Worm (Caenorhabditis elegans) whole organism, L1 larva: ENCODE results near the gene btb-22.

Experiments
- C34B4.2 ChIP-seq: sonication (generic microtip); optimal IDR thresholded peaks from 2 replicates; lab custom pipeline; 2017; ENCODE audit warnings: mild to moderate bottlenecking, missing genetic modification characterization, missing compliant biosample characterization
- F16B12.6 ChIP-seq: fragments of 150-350 bp; optimal IDR thresholded peaks from 2 replicates; lab custom pipeline; 2014; ENCODE audit warnings: missing biosample characterization, missing genetic modification characterization
- aly-2 ChIP-seq: fragments of 150-350 bp; optimal IDR thresholded peaks from 2 replicates; lab custom pipeline; 2014; ENCODE audit warnings: missing biosample characterization, missing genetic modification characterization
- blmp-1 ChIP-seq: fragments of 150-350 bp; optimal IDR thresholded peaks from 2 replicates; lab custom pipeline; 2014; ENCODE audit warnings: missing biosample characterization, missing genetic modification characterization
- ceh-82 ChIP-seq, 3 experiments: fragments of 150-350 bp in 1 of 3; sonication (generic microtip) in 2 of 3; optimal IDR thresholded peaks; 2 replicates each; lab custom pipeline; 2014 to 2017; ENCODE audit warnings: missing biosample characterization in 3 of 3, missing genetic modification characterization in 3 of 3
- ceh-88 ChIP-seq: fragments of 200-800 bp; sonication (Bioruptor generic); IDR thresholded peaks from 2 replicates; pipeline ENCODE4 v1.3.6; 2022; ENCODE audit warnings: missing genetic modification characterization, missing compliant biosample characterization
- efl-1 ChIP-seq, 4 experiments: fragments of 150-350 bp; optimal IDR thresholded peaks in 3 of 4; peaks in 1 of 4; 1 replicate in 1 of 4; 2 replicates in 3 of 4; lab custom pipeline; 2014; ENCODE audit warnings: missing biosample characterization in 2 of 4, missing genetic modification characterization in 2 of 4, missing genetic modification reagents in 2 of 4
- efl-3 ChIP-seq: fragments of 200-800 bp; sonication (Bioruptor generic); optimal IDR thresholded peaks from 2 replicates; lab custom pipeline; 2018; ENCODE audit warnings: mild to moderate bottlenecking, missing genetic modification characterization, missing compliant biosample characterization
- elt-2 ChIP-seq: sonication (generic microtip); optimal IDR thresholded peaks from 2 replicates; lab custom pipeline; 2016; ENCODE audit warnings: missing genetic modification characterization, mild to moderate bottlenecking, inconsistent platforms, missing compliant biosample characterization, missing genetic modification reagents
- elt-3 ChIP-seq, 6 experiments: fragments of 150-350 bp in 1 of 6; sonication (generic microtip); optimal IDR thresholded peaks; 2 replicates each; lab custom pipeline; 2017 to 2018; ENCODE audit warnings: missing biosample characterization in 6 of 6, missing genetic modification characterization in 6 of 6, inconsistent platforms in 1 of 6
- ets-5 ChIP-seq: fragments of 200-800 bp; sonication (Bioruptor generic); IDR thresholded peaks from 2 replicates; pipeline ENCODE4 v1.3.6; 2022; ENCODE audit warnings: missing genetic modification characterization, missing compliant biosample characterization
- fkh-10 ChIP-seq: sonication (generic microtip); optimal IDR thresholded peaks from 2 replicates; lab custom pipeline; 2017; ENCODE audit warnings: missing biosample characterization, missing genetic modification reagents, missing genetic modification characterization
- fkh-4 ChIP-seq: sonication (generic microtip); optimal IDR thresholded peaks from 2 replicates; lab custom pipeline; 2016; ENCODE audit warnings: missing compliant biosample characterization, missing genetic modification characterization, borderline replicate concordance
- grh-1 ChIP-seq: fragments of 200-800 bp; sonication (Bioruptor generic); IDR thresholded peaks from 2 replicates; pipeline ENCODE4 v1.3.6; 2022; ENCODE audit warnings: missing genetic modification reagents, missing genetic modification characterization, missing compliant biosample characterization
- hpl-2 ChIP-seq: fragments of 150-350 bp; optimal IDR thresholded peaks from 2 replicates; lab custom pipeline; 2014; ENCODE audit warnings: missing biosample characterization, missing genetic modification reagents, missing genetic modification characterization
- irx-1 ChIP-seq: sonication (generic microtip); optimal IDR thresholded peaks from 2 replicates; lab custom pipeline; 2016; ENCODE audit warnings: missing genetic modification characterization, missing compliant biosample characterization
- lin-15B ChIP-seq: fragments of 150-350 bp; sonication (generic microtip); optimal IDR thresholded peaks from 3 replicates; lab custom pipeline; 2014; ENCODE audit warnings: missing biosample characterization, missing genetic modification characterization
- lir-3 ChIP-seq: sonication (generic microtip); optimal IDR thresholded peaks from 2 replicates; lab custom pipeline; 2016; ENCODE audit warnings: mild to moderate bottlenecking, missing genetic modification characterization, moderate library complexity, missing compliant biosample characterization; ENCODE audit not compliant: poor library complexity
- lsy-2 ChIP-seq, 2 experiments: fragments of 150-350 bp; optimal IDR thresholded peaks; 2 replicates each; lab custom pipeline; 2014; ENCODE audit warnings: missing biosample characterization in 2 of 2, missing genetic modification characterization in 2 of 2
- mdl-1 ChIP-seq, 2 experiments: fragments of 150-350 bp; optimal IDR thresholded peaks; 2 replicates each; lab custom pipeline; 2014 to 2017; ENCODE audit warnings: missing biosample characterization in 2 of 2, missing genetic modification characterization in 2 of 2, inconsistent platforms in 1 of 2
- mef-2 ChIP-seq: fragments of 150-350 bp; optimal IDR thresholded peaks from 2 replicates; lab custom pipeline; 2014; ENCODE audit warnings: missing biosample characterization, missing genetic modification characterization
- nhr-19 ChIP-seq: fragments of 200-800 bp; sonication (Bioruptor generic); conservative IDR thresholded peaks from 2 replicates; pipeline ENCODE4 v1.3.6; 2022; ENCODE audit warnings: missing genetic modification characterization, missing compliant biosample characterization
- nhr-20 ChIP-seq: sonication (generic microtip); optimal IDR thresholded peaks from 2 replicates; lab custom pipeline; 2016; ENCODE audit warnings: mild to moderate bottlenecking, missing genetic modification characterization, missing compliant biosample characterization
- nhr-237 ChIP-seq: fragments of 150-350 bp; optimal IDR thresholded peaks from 2 replicates; lab custom pipeline; 2014; ENCODE audit warnings: missing biosample characterization, missing genetic modification characterization
- nhr-71 ChIP-seq: sonication (generic microtip); optimal IDR thresholded peaks from 2 replicates; lab custom pipeline; 2016; ENCODE audit warnings: mild to moderate bottlenecking, missing genetic modification characterization, moderate library complexity, missing compliant biosample characterization
- nhr-84 ChIP-seq: sonication (generic microtip); optimal IDR thresholded peaks from 2 replicates; lab custom pipeline; 2017; ENCODE audit warnings: missing biosample characterization, missing genetic modification characterization
- pax-3 ChIP-seq: fragments of 200-800 bp; sonication (Bioruptor generic); optimal IDR thresholded peaks from 2 replicates; lab custom pipeline; 2018; ENCODE audit warnings: mild to moderate bottlenecking, missing genetic modification characterization, moderate library complexity, missing compliant biosample characterization
- rnt-1 ChIP-seq: sonication (generic microtip); optimal IDR thresholded peaks from 2 replicates; lab custom pipeline; 2016; ENCODE audit warnings: mild to moderate bottlenecking, missing genetic modification characterization, moderate library complexity, missing compliant biosample characterization
- snpc-4 ChIP-seq: fragments of 150-350 bp; optimal IDR thresholded peaks from 2 replicates; lab custom pipeline; 2014; ENCODE audit warnings: missing biosample characterization, missing genetic modification characterization
- snu-23 ChIP-seq: sonication (generic microtip); optimal IDR thresholded peaks from 2 replicates; lab custom pipeline; 2016; ENCODE audit warnings: missing genetic modification characterization, missing compliant biosample characterization
- sox-4 ChIP-seq: sonication (generic microtip); optimal IDR thresholded peaks from 2 replicates; lab custom pipeline; 2016; ENCODE audit warnings: missing genetic modification characterization, missing compliant biosample characterization
- unc-62 ChIP-seq: fragments of 150-350 bp; optimal IDR thresholded peaks from 2 replicates; lab custom pipeline; 2014; ENCODE audit warnings: missing biosample characterization, missing genetic modification reagents, missing genetic modification characterization
- unc-98 ChIP-seq: fragments of 200-800 bp; sonication (Bioruptor generic); IDR thresholded peaks from 2 replicates; pipeline ENCODE4 v1.3.6; 2022; ENCODE audit warnings: missing genetic modification characterization, missing compliant biosample characterization
- zip-4 ChIP-seq: fragments of 200-800 bp; sonication (Bioruptor generic); optimal IDR thresholded peaks from 2 replicates; lab custom pipeline; 2018; ENCODE audit warnings: mild to moderate bottlenecking, missing genetic modification characterization, moderate library complexity, missing compliant biosample characterization

Gene btb-22

ce11 chrII:3303582-3303981 lies 4.0 kb downstream of the btb-22 start (continued):
- TF ChIP-seq snu-23 (GFP tag; lab: Kevin White, UChicago): peak; percentile 33
- no peak for TF ChIP-seq nhr-84
- no peak for TF ChIP-seq mef-2 (tag; lab: Kevin White, UChicago)
- peak in 1 of 6 experiments; percentile 4 for TF ChIP-seq elt-3 (tag; optimal IDR thresholded peaks at IDR 0.05; lab: Kevin White, UChicago)
- TF ChIP-seq efl-1 (optimal IDR thresholded peaks at IDR 0.05; lab: Kevin White, UChicago): peak; percentile 12 to 16
- TF ChIP-seq efl-1 (GFP tag; optimal IDR thresholded peaks at IDR 0.05 in 1 of 2; lab: Kevin White, UChicago): peak in 1 of 2 experiments; percentile 14

- no peak for TF ChIP-seq aly-2 (tag; lab: Kevin White, UChicago)
- TF ChIP-seq rnt-1 (tag; lab: Kevin White, UChicago): peak; percentile 16
- peak; percentile 50 for TF ChIP-seq elt-2
- no peak for TF ChIP-seq grh-1
Observed at ce11 chrII:3310957-3311657, 11.6 kb downstream of the btb-22 start.

- TF ChIP-seq snpc-4 (no peak), lin-15B (tag; lab: Kevin White, UChicago) (no peak), ets-5 (GFP tag; lab: Robert Waterston, UW) (no peak), nhr-19 (GFP tag; lab: Robert Waterston, UW) (no peak), F16B12.6 (tag; lab: Kevin White, UChicago) (no peak), mdl-1 (tag; optimal IDR thresholded peaks at IDR 0.05; lab: Kevin White, UChicago) (no peak), fkh-10 (GFP tag; lab: Kevin White, UChicago) (no peak)
Observed at ce11 chrII:3313442-3313841, 13.9 kb downstream of the btb-22 start, which contains the start of gene F39E9.6. TSS of gene F39E9.6 (minus strand) at chrII:3313542.

ce11 chrII:3318839-3319238 lies 19.3 kb downstream of the btb-22 start:
- TF ChIP-seq elt-2: peak; percentile 84
- peak; percentile 17 for TF ChIP-seq nhr-20 (tag; lab: Kevin White, UChicago)
- no peak for TF ChIP-seq blmp-1 (tag; lab: Kevin White, UChicago)

ce11 chrII:3322257-3322656 lies 22.7 kb downstream of the btb-22 start, which contains the start of gene Y46D2A.1:
TSS of gene Y46D2A.1 (plus strand) at chrII:3322557.
- TF ChIP-seq ceh-88 (no peak), elt-2 (peak; percentile 49), hpl-2 (no peak)

ce11 chrII:3323179-3323578 lies 23.6 kb downstream of the btb-22 start, which contains the start of gene Y46D2A.2:
TSS of gene Y46D2A.2 (minus strand) at chrII:3323279.
- TF ChIP-seq irx-1 (tag; lab: Kevin White, UChicago) (no peak), elt-2 (peak; percentile 9)

ce11 chrII:3327104-3327503 lies 27.5 kb downstream of the btb-22 start, which contains the start of gene Y46D2A.3:
TSS of gene Y46D2A.3 (minus strand) at chrII:3327204.
- TF ChIP-seq rnt-1 (tag; lab: Kevin White, UChicago) (no peak), nhr-237 (tag; lab: Kevin White, UChicago) (no peak), sox-4 (tag; lab: Kevin White, UChicago) (no peak), fkh-4 (tag; lab: Kevin White, UChicago) (no peak), nhr-20 (tag; lab: Kevin White, UChicago) (no peak), lsy-2 (tag; optimal IDR thresholded peaks at IDR 0.05; lab: Kevin White, UChicago) (no peak), unc-98 (GFP tag; lab: Robert Waterston, UW) (no peak), zip-4 (no peak), efl-3 (GFP tag; lab: Kevin White, UChicago) (no peak), lir-3 (tag; lab: Kevin White, UChicago) (no peak), nhr-71 (tag; lab: Kevin White, UChicago) (no peak), hpl-2 (no peak), ceh-82 (tag; optimal IDR thresholded peaks at IDR 0.05; lab: Kevin White, UChicago) (no peak), C34B4.2 (tag; lab: Kevin White, UChicago) (no peak), pax-3 (no peak), unc-62 (GFP tag; lab: Kevin White, UChicago) (no peak)
